Fruit fly (Drosophila melanogaster) whole organism, embryonic: ENCODE data around the gene CG14669.
A peak's percentile ranks its signal among the peaks of the same experiment; 100 is the strongest.

Source experiments
- CG10979 ChIP-seq: fragments of 200-800 bp; sonication (Bioruptor generic); optimal IDR thresholded peaks from 2 replicates; lab custom pipeline; 2018; ENCODE audit warnings: missing biosample characterization, mild to moderate bottlenecking, missing genetic modification characterization, moderate library complexity
- CG11093 ChIP-seq: fragments of 200-800 bp; sonication (Bioruptor generic); IDR thresholded peaks from 3 replicates; pipeline ENCODE4 v1.3.6; 2022; ENCODE audit warnings: missing biosample characterization, missing genetic modification characterization
- CG1233 ChIP-seq: fragments of 200-800 bp; sonication (Bioruptor generic); optimal IDR thresholded peaks from 4 replicates; lab custom pipeline; 2018; ENCODE audit warnings: missing biosample characterization, mild to moderate bottlenecking, missing genetic modification characterization
- CG12659 ChIP-seq: fragments of 200-800 bp; sonication (Bioruptor generic); optimal IDR thresholded peaks from 3 replicates; lab custom pipeline; 2017; ENCODE audit warnings: mild to moderate bottlenecking, missing biosample characterization, missing genetic modification reagents, missing genetic modification characterization
- CG12744 ChIP-seq: fragments of 200-800 bp; sonication (Bioruptor generic); optimal IDR thresholded peaks from 2 replicates; lab custom pipeline; 2016; ENCODE audit warnings: missing biosample characterization, missing genetic modification characterization
- CG13894 ChIP-seq: fragments of 200-800 bp; sonication (Bioruptor generic); optimal IDR thresholded peaks from 3 replicates; lab custom pipeline; 2018; ENCODE audit warnings: missing biosample characterization, mild to moderate bottlenecking, missing genetic modification characterization, moderate library complexity
- CG14710 ChIP-seq: fragments of 200-800 bp; sonication (Bioruptor generic); optimal IDR thresholded peaks from 3 replicates; lab custom pipeline; 2019; ENCODE audit warnings: missing biosample characterization, mild to moderate bottlenecking, missing genetic modification characterization, moderate library complexity
- CG15514 ChIP-seq: fragments of 200-800 bp; sonication (Bioruptor generic); optimal IDR thresholded peaks from 3 replicates; lab custom pipeline; 2017; ENCODE audit warnings: missing biosample characterization, missing genetic modification characterization, mild to moderate bottlenecking, moderate library complexity, missing genetic modification reagents
- CG17359 ChIP-seq: fragments of 200-800 bp; sonication (Bioruptor generic); optimal IDR thresholded peaks from 3 replicates; lab custom pipeline; 2018; ENCODE audit warnings: missing biosample characterization, mild to moderate bottlenecking, missing genetic modification characterization, moderate library complexity
- CG18011 ChIP-seq: fragments of 200-800 bp; sonication (Bioruptor generic); optimal IDR thresholded peaks from 2 replicates; lab custom pipeline; 2017; ENCODE audit warnings: missing biosample characterization, missing genetic modification characterization, mild to moderate bottlenecking, moderate library complexity, missing genotype
- CG18619 ChIP-seq: fragments of 200-800 bp; sonication (Bioruptor generic); optimal IDR thresholded peaks from 3 replicates; lab custom pipeline; 2017; ENCODE audit warnings: missing biosample characterization, mild to moderate bottlenecking, missing genetic modification characterization
- CG2889 ChIP-seq: fragments of 200-800 bp; sonication (Bioruptor generic); IDR thresholded peaks from 3 replicates; pipeline ENCODE4 v1.3.6; 2022; ENCODE audit warnings: missing biosample characterization, missing genetic modification characterization
- CG31441 ChIP-seq: fragments of 200-800 bp; sonication (Bioruptor generic); IDR thresholded peaks from 2 replicates; pipeline ENCODE4 v1.3.6; 2022; ENCODE audit warnings: missing biosample characterization, missing genetic modification characterization
- CG3163 ChIP-seq: fragments of 200-800 bp; sonication (Bioruptor generic); optimal IDR thresholded peaks from 3 replicates; lab custom pipeline; 2016; ENCODE audit warnings: missing biosample characterization, missing genetic modification characterization
- CG32767 ChIP-seq: fragments of 200-800 bp; sonication (Bioruptor generic); IDR thresholded peaks from 2 replicates; pipeline ENCODE4 v1.3.6; 2022; ENCODE audit warnings: missing biosample characterization, missing genetic modification characterization
- CG7839 ChIP-seq: fragments of 200-800 bp; sonication (Bioruptor generic); optimal IDR thresholded peaks from 3 replicates; lab custom pipeline; 2018; ENCODE audit warnings: missing biosample characterization, mild to moderate bottlenecking, missing genetic modification characterization, moderate library complexity
- CG7928 ChIP-seq: fragments of 200-800 bp; sonication (Bioruptor generic); optimal IDR thresholded peaks from 2 replicates; lab custom pipeline; 2017; ENCODE audit warnings: missing biosample characterization, mild to moderate bottlenecking, missing genetic modification characterization
- CG9797 ChIP-seq: fragments of 200-800 bp; sonication (Bioruptor generic); optimal IDR thresholded peaks from 3 replicates; lab custom pipeline; 2018; ENCODE audit warnings: missing biosample characterization, mild to moderate bottlenecking, missing genetic modification characterization
- Drgx ChIP-seq: fragments of 200-800 bp; sonication (Bioruptor generic); IDR thresholded peaks from 2 replicates; pipeline ENCODE4 v1.3.6; 2022; ENCODE audit warnings: missing biosample characterization, missing genetic modification characterization
- Fer1 ChIP-seq: fragments of 200-800 bp; sonication (Bioruptor generic); optimal IDR thresholded peaks from 2 replicates; lab custom pipeline; 2017; ENCODE audit warnings: missing biosample characterization, mild to moderate bottlenecking, missing genetic modification characterization
- Fer2 ChIP-seq: fragments of 200-800 bp; sonication (Bioruptor generic); optimal IDR thresholded peaks from 2 replicates; lab custom pipeline; 2018; ENCODE audit warnings: missing biosample characterization, mild to moderate bottlenecking, missing genetic modification characterization, moderate library complexity
- Fer3 ChIP-seq: fragments of 200-800 bp; sonication (Bioruptor generic); optimal IDR thresholded peaks from 2 replicates; lab custom pipeline; 2018; ENCODE audit warnings: missing biosample characterization, mild to moderate bottlenecking, missing genetic modification characterization, moderate library complexity
- HmgZ ChIP-seq: fragments of 200-800 bp; sonication (Bioruptor generic); optimal IDR thresholded peaks from 2 replicates; lab custom pipeline; 2018; ENCODE audit warnings: missing biosample characterization, mild to moderate bottlenecking, missing genetic modification characterization
- Hr51 ChIP-seq, 2 experiments: fragments of 200-800 bp; sonication (Bioruptor generic); optimal IDR thresholded peaks; 2 replicates in 1 of 2; 3 replicates in 1 of 2; lab custom pipeline; 2016 to 2018; ENCODE audit warnings: missing biosample characterization in 2 of 2, missing genetic modification characterization in 2 of 2, mild to moderate bottlenecking in 1 of 2, moderate library complexity in 1 of 2
- Meics ChIP-seq: fragments of 200-800 bp; sonication (Bioruptor generic); optimal IDR thresholded peaks from 2 replicates; lab custom pipeline; 2017; ENCODE audit warnings: missing biosample characterization, mild to moderate bottlenecking, missing genetic modification characterization
- NK7.1 ChIP-seq: fragments of 200-800 bp; sonication (Bioruptor generic); optimal IDR thresholded peaks from 3 replicates; lab custom pipeline; 2016; ENCODE audit warnings: missing biosample characterization, missing genetic modification characterization
- Poxn ChIP-seq: fragments of 200-800 bp; sonication (Bioruptor generic); IDR thresholded peaks from 2 replicates; pipeline ENCODE4 v1.3.6; 2022; ENCODE audit warnings: missing biosample characterization, missing genetic modification characterization
- Sox102F ChIP-seq: fragments of 200-800 bp; sonication (Bioruptor generic); optimal IDR thresholded peaks from 2 replicates; lab custom pipeline; 2018; ENCODE audit warnings: missing biosample characterization, mild to moderate bottlenecking, missing genetic modification characterization, moderate library complexity
- Ssrp ChIP-seq: fragments of 200-800 bp; sonication (Bioruptor generic); optimal IDR thresholded peaks from 2 replicates; lab custom pipeline; 2018; ENCODE audit warnings: missing biosample characterization, mild to moderate bottlenecking, missing genetic modification characterization, moderate library complexity
- amos ChIP-seq: fragments of 200-800 bp; sonication (Bioruptor generic); IDR thresholded peaks from 2 replicates; pipeline ENCODE4 v1.3.6; 2022; ENCODE audit warnings: missing biosample characterization, missing genetic modification characterization; ENCODE audit not compliant: partially characterized antibody
- bab2 ChIP-seq: fragments of 200-800 bp; sonication (Bioruptor generic); optimal IDR thresholded peaks from 2 replicates; lab custom pipeline; 2016; ENCODE audit warnings: missing biosample characterization, missing genetic modification characterization
- bbx ChIP-seq: fragments of 200-800 bp; sonication (Bioruptor generic); IDR thresholded peaks from 2 replicates; pipeline ENCODE4 v1.3.6; 2022; ENCODE audit warnings: missing biosample characterization, missing genetic modification characterization; ENCODE audit not compliant: partially characterized antibody
- crc ChIP-seq: fragments of 200-800 bp; sonication (Bioruptor generic); optimal IDR thresholded peaks from 2 replicates; lab custom pipeline; 2016; ENCODE audit warnings: missing biosample characterization, missing genetic modification characterization
- cwo ChIP-seq: fragments of 200-800 bp; sonication (Bioruptor generic); optimal IDR thresholded peaks from 3 replicates; lab custom pipeline; 2017; ENCODE audit warnings: missing biosample characterization, missing genetic modification characterization, mild to moderate bottlenecking, moderate library complexity, missing genetic modification reagents
- dmrt11E ChIP-seq: fragments of 200-800 bp; sonication (Bioruptor generic); optimal IDR thresholded peaks from 3 replicates; lab custom pipeline; 2018; ENCODE audit warnings: missing biosample characterization, mild to moderate bottlenecking, missing genetic modification characterization, moderate library complexity
- ems ChIP-seq: fragments of 200-800 bp; sonication (Bioruptor generic); optimal IDR thresholded peaks from 3 replicates; lab custom pipeline; 2016; ENCODE audit warnings: missing biosample characterization, missing genetic modification characterization
- ewg ChIP-seq: fragments of 200-800 bp; sonication (Bioruptor generic); optimal IDR thresholded peaks from 3 replicates; lab custom pipeline; 2017; ENCODE audit warnings: mild to moderate bottlenecking, missing biosample characterization, missing genetic modification reagents, missing genetic modification characterization
- fd102C ChIP-seq: fragments of 200-800 bp; sonication (Bioruptor generic); optimal IDR thresholded peaks from 2 replicates; lab custom pipeline; 2018; ENCODE audit warnings: missing biosample characterization, mild to moderate bottlenecking, missing genetic modification characterization, moderate library complexity
- fd96Cb ChIP-seq: fragments of 200-800 bp; sonication (Bioruptor generic); optimal IDR thresholded peaks from 2 replicates; lab custom pipeline; 2018; ENCODE audit warnings: missing biosample characterization, mild to moderate bottlenecking, missing genetic modification characterization, moderate library complexity
- fru ChIP-seq: fragments of >200 bp; optimal IDR thresholded peaks from 2 replicates; lab custom pipeline; 2017
- gce ChIP-seq: fragments of 200-800 bp; sonication (Bioruptor generic); IDR thresholded peaks from 3 replicates; pipeline ENCODE4 v1.3.6; 2022; ENCODE audit warnings: missing biosample characterization, missing genetic modification characterization
- gro ChIP-seq: fragments of 200-800 bp; sonication (Bioruptor generic); optimal IDR thresholded peaks from 2 replicates; lab custom pipeline; 2016; ENCODE audit warnings: missing biosample characterization, missing genetic modification characterization
- gsb-n ChIP-seq: fragments of 200-800 bp; sonication (Bioruptor generic); optimal IDR thresholded peaks from 3 replicates; lab custom pipeline; 2018; ENCODE audit warnings: missing biosample characterization, mild to moderate bottlenecking, missing genetic modification characterization
- hkb ChIP-seq, 2 experiments: fragments of 200-800 bp in 1 of 2; fragments of >200 bp in 1 of 2; sonication (Bioruptor generic) in 1 of 2; IDR thresholded peaks in 1 of 2; optimal IDR thresholded peaks in 1 of 2; 2 replicates each; pipeline versions ENCODE4 v1.3.6 to Lab custom; 2017 to 2022; ENCODE audit warnings: missing biosample characterization in 1 of 2, missing genetic modification characterization in 1 of 2
- insv ChIP-seq, 2 experiments: fragments of 200-800 bp; sonication (Bioruptor generic); optimal IDR thresholded peaks; 3 replicates each; lab custom pipeline; 2016 to 2018; ENCODE audit warnings: missing biosample characterization in 2 of 2, missing genetic modification characterization in 2 of 2
- lilli ChIP-seq: fragments of 200-800 bp; sonication (Bioruptor generic); optimal IDR thresholded peaks from 3 replicates; lab custom pipeline; 2016; ENCODE audit warnings: missing biosample characterization, missing genetic modification characterization
- slbo ChIP-seq: fragments of 200-800 bp; sonication (Bioruptor generic); IDR thresholded peaks from 2 replicates; pipeline ENCODE4 v1.3.6; 2022; ENCODE audit warnings: missing biosample characterization, missing genetic modification characterization
- sna ChIP-seq: fragments of 200-800 bp; sonication (Bioruptor generic); IDR thresholded peaks from 2 replicates; pipeline ENCODE4 v1.3.6; 2022; ENCODE audit warnings: missing biosample characterization, missing genetic modification characterization; ENCODE audit not compliant: partially characterized antibody

CG14669 gene

dm6 chr3R:5470586-5471283 is 56.4 kb downstream of the CG14669 start, which contains the start of the genes mRpL44 and Snr1 (continued):
- TF ChIP-seq Fer2 (tag; lab: Kevin White, UChicago) (peak; percentile 35), CG12659 (GFP tag; lab: Kevin White, UChicago) (peak; percentile 70), slbo (GFP tag; lab: Robert Waterston, UW) (no peak; the same call in 1 of the 2 replicates), CG10979 (tag; lab: Kevin White, UChicago) (peak; percentile 45), NK7.1 (no peak), CG7839 (peak; percentile 69), cwo (GFP tag; lab: Kevin White, UChicago) (no peak), hkb (optimal IDR thresholded peaks at IDR 0.05; lab: Kevin White, UChicago) (no peak), hkb (GFP tag; IDR thresholded peaks at IDR 0.05; lab: Robert Waterston, UW) (no peak), Hr51 (GFP tag; optimal IDR thresholded peaks at IDR 0.05; lab: Kevin White, UChicago) (no peak), HmgZ (peak; percentile 36), CG9797 (GFP tag; lab: Kevin White, UChicago) (no peak), sna (GFP tag; lab: Robert Waterston, UW) (0 out of 2 replicates have a peak, but pooled peaks have one; percentile 13), insv (GFP tag; optimal IDR thresholded peaks at IDR 0.05; lab: Kevin White, UChicago) (peak in 1 of 2 experiments; percentile 57), lilli (GFP tag; lab: Kevin White, UChicago) (peak; percentile 24), gro (GFP tag; lab: Kevin White, UChicago) (no peak), CG1233 (no peak), CG3163 (GFP tag; lab: Kevin White, UChicago) (no peak), bab2 (GFP tag; lab: Kevin White, UChicago) (no peak), CG14710 (peak; percentile 72), Meics (peak; percentile 82), Drgx (GFP tag; lab: Robert Waterston, UW) (no peak), Fer3 (peak; percentile 13), fru (no peak), CG17359 (tag; lab: Kevin White, UChicago) (no peak), CG2889 (no peak), gce (GFP tag; lab: Robert Waterston, UW) (no peak), CG12744 (GFP tag; lab: Kevin White, UChicago) (no peak), dmrt11E (tag; lab: Kevin White, UChicago) (peak; percentile 46), fd102C (no peak), amos (GFP tag; lab: Robert Waterston, UW) (no peak), ems (no peak), CG15514 (GFP tag; lab: Kevin White, UChicago) (peak; percentile 74), CG32767 (GFP tag; lab: Robert Waterston, UW) (0 out of 2 replicates have a peak, but pooled peaks have one; percentile 47), Fer1 (GFP tag; lab: Kevin White, UChicago) (peak; percentile 73), Ssrp (tag; lab: Kevin White, UChicago) (peak; percentile 14), Sox102F (GFP tag; lab: Kevin White, UChicago) (no peak), CG31441 (GFP tag; lab: Robert Waterston, UW) (no peak; the same call in 1 of the 2 replicates), CG11093 (GFP tag; lab: Robert Waterston, UW) (no peak), crc (GFP tag; lab: Kevin White, UChicago) (no peak), Poxn (GFP tag; lab: Robert Waterston, UW) (no peak), CG18619 (GFP tag; lab: Kevin White, UChicago) (peak; percentile 44), CG7928 (no peak), fd96Cb (tag; lab: Kevin White, UChicago) (no peak), ewg (peak; percentile 83), bbx (GFP tag; lab: Robert Waterston, UW) (no peak), CG18011 (GFP tag; lab: Kevin White, UChicago) (no peak), CG13894 (tag; lab: Kevin White, UChicago) (no peak), gsb-n (no peak)
